Fruit fly (Drosophila melanogaster) whole organism, prepupa: Measurements from ENCODE around the gene CG15353.

Experiments used
- Blimp-1 ChIP-seq: fragments of 200-800 bp; sonication (Bioruptor generic); optimal IDR thresholded peaks from 3 replicates; lab custom pipeline; 2017; ENCODE audit warnings: missing biosample characterization, missing genetic modification characterization, mild to moderate bottlenecking, moderate library complexity, missing genetic modification reagents
- CG10669 ChIP-seq: fragments of 200-800 bp; sonication (Bioruptor generic); optimal IDR thresholded peaks from 3 replicates; lab custom pipeline; 2018; ENCODE audit warnings: missing biosample characterization, mild to moderate bottlenecking, missing genetic modification characterization, moderate library complexity
- CG11294 ChIP-seq: fragments of 200-800 bp; sonication (Bioruptor generic); IDR thresholded peaks from 2 replicates; pipeline ENCODE4 v1.3.6; 2022; ENCODE audit warnings: missing biosample characterization, missing genetic modification characterization
- CG15336 ChIP-seq: fragments of 200-800 bp; sonication (Bioruptor generic); IDR thresholded peaks from 2 replicates; pipeline ENCODE4 v1.3.6; 2022; ENCODE audit warnings: missing biosample characterization, missing genetic modification characterization
- CG1621 ChIP-seq: fragments of 200-800 bp; sonication (Bioruptor generic); optimal IDR thresholded peaks from 3 replicates; lab custom pipeline; 2018; ENCODE audit warnings: missing biosample characterization, mild to moderate bottlenecking, missing genetic modification characterization
- CG3032 ChIP-seq: fragments of 200-800 bp; optimal IDR thresholded peaks from 2 replicates; lab custom pipeline; 2019; ENCODE audit warnings: missing biosample characterization, mild to moderate bottlenecking, missing genetic modification characterization, moderate library complexity
- CG32006 ChIP-seq: fragments of 200-800 bp; sonication (Bioruptor generic); optimal IDR thresholded peaks from 3 replicates; lab custom pipeline; 2017; ENCODE audit warnings: missing biosample characterization, mild to moderate bottlenecking, missing genetic modification characterization
- CG34406 ChIP-seq: fragments of 200-800 bp; sonication (Bioruptor generic); optimal IDR thresholded peaks from 3 replicates; lab custom pipeline; 2016; ENCODE audit warnings: missing biosample characterization, missing genetic modification characterization
- CG3919 ChIP-seq: fragments of 200-800 bp; sonication (Bioruptor generic); optimal IDR thresholded peaks from 3 replicates; lab custom pipeline; 2016; ENCODE audit warnings: missing biosample characterization, missing genetic modification characterization
- CG6163 ChIP-seq: fragments of 200-800 bp; sonication (Bioruptor generic); IDR thresholded peaks from 3 replicates; pipeline ENCODE4 v1.3.6; 2022; ENCODE audit warnings: missing biosample characterization, missing genetic modification characterization
- CG6276 ChIP-seq: fragments of 200-800 bp; sonication (Bioruptor generic); optimal IDR thresholded peaks from 2 replicates; lab custom pipeline; 2017; ENCODE audit warnings: missing biosample characterization, mild to moderate bottlenecking, missing genetic modification characterization
- CG6808 ChIP-seq: fragments of 200-800 bp; sonication (Bioruptor generic); optimal IDR thresholded peaks from 3 replicates; lab custom pipeline; 2017; ENCODE audit warnings: missing biosample characterization, missing genetic modification characterization, mild to moderate bottlenecking, moderate library complexity, missing genetic modification reagents
- CG6854 ChIP-seq: fragments of 200-800 bp; sonication (Bioruptor generic); optimal IDR thresholded peaks from 2 replicates; lab custom pipeline; 2017; ENCODE audit warnings: missing biosample characterization, mild to moderate bottlenecking, missing genetic modification characterization
- CG8119 ChIP-seq: fragments of 200-800 bp; sonication (Bioruptor generic); IDR thresholded peaks from 3 replicates; pipeline ENCODE4 v1.3.6; 2022; ENCODE audit warnings: missing biosample characterization, missing genetic modification characterization
- CG8319 ChIP-seq: fragments of 200-800 bp; sonication (Bioruptor generic); optimal IDR thresholded peaks from 3 replicates; lab custom pipeline; 2016; ENCODE audit warnings: missing biosample characterization, missing genetic modification characterization
- CG9139 ChIP-seq: fragments of 200-800 bp; sonication (Bioruptor generic); optimal IDR thresholded peaks from 3 replicates; lab custom pipeline; 2017; ENCODE audit warnings: missing biosample characterization, mild to moderate bottlenecking, missing genetic modification characterization
- Eip75B ChIP-seq: fragments of 200-800 bp; sonication (Bioruptor generic); optimal IDR thresholded peaks from 3 replicates; lab custom pipeline; 2016; ENCODE audit warnings: missing biosample characterization, missing genetic modification characterization
- Eip78C ChIP-seq: fragments of 200-800 bp; sonication (Bioruptor generic); peaks from one replicate; lab custom pipeline; 2016; ENCODE audit warnings: missing biosample characterization, missing genetic modification characterization
- Eip93F ChIP-seq: fragments of 200-800 bp; sonication (Bioruptor generic); optimal IDR thresholded peaks from 2 replicates; lab custom pipeline; 2016; ENCODE audit warnings: missing biosample characterization, mild to moderate bottlenecking, missing genetic modification characterization
- Ets21C ChIP-seq: fragments of 200-800 bp; sonication (Bioruptor generic); optimal IDR thresholded peaks from 3 replicates; lab custom pipeline; 2016; ENCODE audit warnings: missing biosample characterization, missing genetic modification characterization
- OdsH ChIP-seq: fragments of 200-800 bp; sonication (Bioruptor generic); optimal IDR thresholded peaks from 3 replicates; lab custom pipeline; 2016; ENCODE audit warnings: missing biosample characterization, missing genetic modification characterization
- Smox ChIP-seq: fragments of 200-800 bp; sonication (Bioruptor generic); optimal IDR thresholded peaks from 3 replicates; lab custom pipeline; 2016; ENCODE audit warnings: missing biosample characterization, missing genetic modification characterization
- achi ChIP-seq: fragments of 200-800 bp; sonication (Bioruptor generic); optimal IDR thresholded peaks from 3 replicates; lab custom pipeline; 2016; ENCODE audit warnings: missing biosample characterization, missing genetic modification characterization
- eg ChIP-seq: fragments of 200-800 bp; sonication (Bioruptor generic); IDR thresholded peaks from 3 replicates; pipeline ENCODE4 v1.3.6; 2022; ENCODE audit warnings: missing biosample characterization, missing genetic modification characterization
- fd59A ChIP-seq: fragments of 200-800 bp; sonication (Bioruptor generic); optimal IDR thresholded peaks from 2 replicates; lab custom pipeline; 2017; ENCODE audit warnings: missing biosample characterization, mild to moderate bottlenecking, missing genetic modification characterization, missing genetic modification reagents
- fd85E ChIP-seq: fragments of 200-800 bp; sonication (Bioruptor generic); optimal IDR thresholded peaks from 3 replicates; lab custom pipeline; 2016; ENCODE audit warnings: missing biosample characterization, missing genetic modification characterization
- fkh ChIP-seq: fragments of 200-800 bp; sonication (Bioruptor generic); optimal IDR thresholded peaks from 3 replicates; lab custom pipeline; 2017; ENCODE audit warnings: missing biosample characterization, mild to moderate bottlenecking, missing genetic modification characterization, moderate library complexity
- pdm3 ChIP-seq: fragments of 200-800 bp; sonication (Bioruptor generic); optimal IDR thresholded peaks from 3 replicates; lab custom pipeline; 2016; ENCODE audit warnings: missing biosample characterization, missing genetic modification characterization
- salr ChIP-seq, 2 experiments: fragments of 200-800 bp; sonication (Bioruptor generic); optimal IDR thresholded peaks; 3 replicates each; lab custom pipeline; 2016 to 2018; ENCODE audit warnings: missing biosample characterization in 2 of 2, missing genetic modification characterization in 2 of 2, mild to moderate bottlenecking in 1 of 2
- ss ChIP-seq, 2 experiments: fragments of 200-800 bp; sonication (Bioruptor generic); optimal IDR thresholded peaks; 2 replicates in 1 of 2; 3 replicates in 1 of 2; lab custom pipeline; 2017 to 2018; ENCODE audit warnings: mild to moderate bottlenecking in 2 of 2, missing biosample characterization in 2 of 2, missing genetic modification characterization in 2 of 2, moderate library complexity in 1 of 2
- topi ChIP-seq: fragments of 200-800 bp; sonication (Bioruptor generic); optimal IDR thresholded peaks from 3 replicates; lab custom pipeline; 2016; ENCODE audit warnings: missing biosample characterization, missing genetic modification characterization

Gene CG15353

dm6 chr2L:1972450-1973119, 34.4 kb downstream of the CG15353 start:
- peak; percentile 48 for TF ChIP-seq Blimp-1 (GFP tag; lab: Kevin White, UChicago)
- TF ChIP-seq Eip78C (GFP tag; lab: Kevin White, UChicago) = peak; percentile 67
- TF ChIP-seq OdsH (GFP tag; lab: Kevin White, UChicago) = no peak
- TF ChIP-seq CG6163 = peak; percentile 26; the same call in 1 of the 3 replicates
- no peak for TF ChIP-seq CG11294 (GFP tag; lab: Robert Waterston, UW)
- TF ChIP-seq, all 60 proteins: peak for 3

- TF ChIP-seq CG6808 (GFP tag; lab: Kevin White, UChicago) (no peak), CG15336 (no peak), CG6163 (0 out of 3 replicates have a peak, but pooled peaks have one; percentile 25), ss (GFP tag; optimal IDR thresholded peaks at IDR 0.05; lab: Kevin White, UChicago) (peak in 1 of 2 experiments; percentile 5), CG6854 (no peak), CG8319 (GFP tag; lab: Kevin White, UChicago) (no peak), CG6276 (GFP tag; lab: Kevin White, UChicago) (no peak), CG3032 (tag; lab: Kevin White, UChicago) (no peak), Eip78C (GFP tag; lab: Kevin White, UChicago) (peak; percentile 43), fd59A (GFP tag; lab: Kevin White, UChicago) (no peak), eg (GFP tag; lab: Robert Waterston, UW) (0 out of 3 replicates have a peak, but pooled peaks have one; percentile 23), pdm3 (GFP tag; lab: Kevin White, UChicago) (no peak), salr (GFP tag; optimal IDR thresholded peaks at IDR 0.05; lab: Kevin White, UChicago) (peak in 1 of 2 experiments; percentile 11)
These were observed 36.6 kb downstream of the CG15353 start, which contains the start of gene erm for dm6 chr2L:1970312-1970929. Gene erm, minus strand, starts transcription at chr2L:1970362.

dm6 chr2L:1967861-1968260, 39.1 kb downstream of the CG15353 start:
- TF ChIP-seq Eip93F = no peak
- TF ChIP-seq CG6276 (GFP tag; lab: Kevin White, UChicago) = no peak
- TF ChIP-seq ss (GFP tag; optimal IDR thresholded peaks at IDR 0.05; lab: Kevin White, UChicago) = no peak
- TF ChIP-seq CG8119 (GFP tag; lab: Robert Waterston, UW) = no peak
- no peak for TF ChIP-seq CG1621 (tag; lab: Kevin White, UChicago)
- TF ChIP-seq Eip75B (GFP tag; lab: Kevin White, UChicago) = no peak
- TF ChIP-seq Smox (GFP tag; lab: Kevin White, UChicago) = no peak
- no peak for TF ChIP-seq CG34406 (GFP tag; lab: Kevin White, UChicago)
- no peak for TF ChIP-seq fd85E (GFP tag; lab: Kevin White, UChicago)
- TF ChIP-seq CG6808 (GFP tag; lab: Kevin White, UChicago) = no peak
- TF ChIP-seq CG10669 (GFP tag; lab: Kevin White, UChicago) = no peak
- TF ChIP-seq CG11294 (GFP tag; lab: Robert Waterston, UW) = no peak
- TF ChIP-seq CG32006 (GFP tag; lab: Kevin White, UChicago) = no peak
- no peak for TF ChIP-seq achi (GFP tag; lab: Kevin White, UChicago)
- no peak for TF ChIP-seq CG9139

DNA sequence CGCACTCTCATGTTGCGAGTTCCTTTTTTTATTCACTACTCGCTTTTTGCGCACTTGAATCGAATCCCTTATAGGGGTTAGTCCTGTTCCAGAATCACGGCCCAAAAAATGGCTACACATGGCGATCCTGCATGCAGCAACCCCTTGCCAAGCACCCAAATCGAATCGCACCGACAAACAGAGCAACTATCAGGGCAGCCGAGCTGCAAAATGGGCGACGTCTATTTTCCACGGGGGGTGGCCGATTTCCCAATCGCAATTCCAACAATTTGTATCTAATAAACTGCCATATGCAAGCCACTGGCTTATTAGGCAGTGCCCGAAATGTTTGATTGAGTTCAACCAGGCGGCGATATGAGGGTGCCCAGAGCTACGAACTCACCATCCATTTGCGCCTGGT, 39.7 kb downstream of the CG15353 start:
- no peak for TF ChIP-seq fd85E (GFP tag; lab: Kevin White, UChicago)
- TF ChIP-seq CG6163 = no peak
- TF ChIP-seq CG32006 (GFP tag; lab: Kevin White, UChicago) = no peak
- TF ChIP-seq eg (GFP tag; lab: Robert Waterston, UW) = no peak
- TF ChIP-seq CG3919 (GFP tag; lab: Kevin White, UChicago) = no peak
- TF ChIP-seq achi (GFP tag; lab: Kevin White, UChicago) = no peak
- no peak for TF ChIP-seq CG10669 (GFP tag; lab: Kevin White, UChicago)

dm6 chr2L:1961932-1962496, 45.0 kb downstream of the CG15353 start:
- TF ChIP-seq Ets21C (no peak), fd85E (GFP tag; lab: Kevin White, UChicago) (no peak), CG6163 (no peak), Eip75B (GFP tag; lab: Kevin White, UChicago) (no peak), fkh (no peak), Smox (GFP tag; lab: Kevin White, UChicago) (no peak), OdsH (GFP tag; lab: Kevin White, UChicago) (no peak), CG3032 (tag; lab: Kevin White, UChicago) (no peak), topi (GFP tag; lab: Kevin White, UChicago) (no peak), pdm3 (GFP tag; lab: Kevin White, UChicago) (no peak)
